Fruit fly (Drosophila melanogaster): Measurements from ENCODE around the gene Taf4.

The Taf4 gene

DNA sequence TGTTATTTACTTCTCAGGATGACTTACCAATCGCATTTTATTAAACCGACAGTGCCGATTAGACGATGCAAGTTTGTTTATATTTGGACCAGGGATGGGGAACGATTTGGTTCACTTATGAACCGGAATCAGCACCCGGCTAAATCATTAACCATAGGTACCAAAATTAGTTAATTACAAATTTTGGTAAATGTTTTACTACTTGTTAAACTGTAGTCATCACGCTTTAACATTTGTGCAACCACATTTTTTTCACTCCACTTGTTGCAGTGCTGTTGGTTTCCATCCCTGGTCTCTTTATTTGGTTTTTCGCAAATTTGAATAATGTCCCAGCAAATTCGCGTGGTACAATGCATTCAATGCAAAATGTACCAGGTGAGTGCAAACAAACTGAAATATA is 7.5 kb upstream of the Taf4 start, which contains the start of the genes IntS9 and CG43295 (continued):
- peak; percentile 56; the same call in 2 of the 3 replicates for TF ChIP-seq jigr1 (GFP tag; IDR thresholded peaks at IDR 0.05)
- peak; percentile 75 for TF ChIP-seq CG8765 (GFP tag; IDR thresholded peaks at IDR 0.05)
- TF ChIP-seq CG17612 (GFP tag; IDR thresholded peaks at IDR 0.05) = peak; percentile 47; the same call in 1 of the 2 replicates
- no peak for TF ChIP-seq mirr (GFP tag; optimal IDR thresholded peaks at IDR 0.05)
- TF ChIP-seq lov (optimal IDR thresholded peaks at IDR 0.05) = no peak
- peak; percentile 74; the same call in 1 of the 3 replicates for TF ChIP-seq lov (GFP tag; IDR thresholded peaks at IDR 0.05)
- no peak for TF ChIP-seq CG6175 (GFP tag; IDR thresholded peaks at IDR 0.05)
- TF ChIP-seq so (GFP tag; IDR thresholded peaks at IDR 0.05) = peak; percentile 69; the same call in 2 of the 3 replicates
- TF ChIP-seq lbe (GFP tag; optimal IDR thresholded peaks at IDR 0.05) = peak; percentile 77
- peak; percentile 68 for TF ChIP-seq Oli (tag; optimal IDR thresholded peaks at IDR 0.05)
- peak; percentile 72 for TF ChIP-seq CG5953 (GFP tag; IDR thresholded peaks at IDR 0.05)
- TF ChIP-seq CG4404 (GFP tag; IDR thresholded peaks at IDR 0.05) = peak; percentile 77
- peak; percentile 39 for TF ChIP-seq CG10274 (GFP tag; optimal IDR thresholded peaks at IDR 0.05)
- peak; percentile 74 for TF ChIP-seq dm (GFP tag; optimal IDR thresholded peaks at IDR 0.05)
- TF ChIP-seq CG4707 (GFP tag; optimal IDR thresholded peaks at IDR 0.05) = no peak
- no peak; the same call in 2 of the 3 replicates for TF ChIP-seq Doc3 (GFP tag; IDR thresholded peaks at IDR 0.05; ENCODE audit: partially characterized antibody)
- no peak for TF ChIP-seq Fer2 (tag; optimal IDR thresholded peaks at IDR 0.05)
- TF ChIP-seq CG6272 (GFP tag; IDR thresholded peaks at IDR 0.05) = peak; percentile 77
- no peak for TF ChIP-seq insv (GFP tag; optimal IDR thresholded peaks at IDR 0.05)
- peak; percentile 79 for TF ChIP-seq B-H1 (GFP tag; IDR thresholded peaks at IDR 0.05)
- TF ChIP-seq Ets65A (GFP tag) = peak; percentile 99
- peak; percentile 75 for TF ChIP-seq CG3065 (GFP tag; optimal IDR thresholded peaks at IDR 0.05)
- TF ChIP-seq ttk (GFP tag; IDR thresholded peaks at IDR 0.05) = peak; percentile 77
- no peak for TF ChIP-seq bbx (GFP tag; IDR thresholded peaks at IDR 0.05; ENCODE audit: partially characterized antibody)
- TF ChIP-seq CG16863 (GFP tag; optimal IDR thresholded peaks at IDR 0.05) = peak; percentile 87
- TF ChIP-seq CG7786 (GFP tag; optimal IDR thresholded peaks at IDR 0.05) = peak; percentile 85
- TF ChIP-seq gsb-n (tag; optimal IDR thresholded peaks at IDR 0.05) = no peak
- peak; percentile 39 for TF ChIP-seq CG12299 (tag; optimal IDR thresholded peaks at IDR 0.05)
- TF ChIP-seq CrebB (tag; optimal IDR thresholded peaks at IDR 0.05) = peak; percentile 64
- no peak for TF ChIP-seq tna (GFP tag; IDR thresholded peaks at IDR 0.05; ENCODE audit: partially characterized antibody)
- TF ChIP-seq MTF-1 (GFP tag; optimal IDR thresholded peaks at IDR 0.05; ENCODE audit: borderline replicate concordance) = no peak
- peak; percentile 19 for TF ChIP-seq CG6683 (GFP tag; optimal IDR thresholded peaks at IDR 0.05)
- TF ChIP-seq CG18599 (GFP tag; optimal IDR thresholded peaks at IDR 0.05) = peak; percentile 84
- peak; percentile 72 for TF ChIP-seq peb (GFP tag; IDR thresholded peaks at IDR 0.05)
- TF ChIP-seq Hr3 (GFP tag; optimal IDR thresholded peaks at IDR 0.05) = peak; percentile 83
- TF ChIP-seq CG10543 (GFP tag; optimal IDR thresholded peaks at IDR 0.05) = no peak
- TF ChIP-seq aop (GFP tag; IDR thresholded peaks at IDR 0.05) = no peak
- TF ChIP-seq sob (GFP tag; IDR thresholded peaks at IDR 0.05) = peak; percentile 78
- peak; percentile 72 for TF ChIP-seq bcd (GFP tag; optimal IDR thresholded peaks at IDR 0.05)
- TF ChIP-seq dmrt11E (tag; optimal IDR thresholded peaks at IDR 0.05) = peak; percentile 82
- TF ChIP-seq nerfin-2 (GFP tag; IDR thresholded peaks at IDR 0.05; ENCODE audit: partially characterized antibody) = no peak
- no peak for TF ChIP-seq abd-A (tag; optimal IDR thresholded peaks at IDR 0.05)
- no peak for TF ChIP-seq hkb (optimal IDR thresholded peaks at IDR 0.05)
- TF ChIP-seq hkb (GFP tag; IDR thresholded peaks at IDR 0.05) = peak; percentile 89
- TF ChIP-seq Doc2 (GFP tag; IDR thresholded peaks at IDR 0.05) = no peak
- TF ChIP-seq Myb (GFP tag; optimal IDR thresholded peaks at IDR 0.05) = peak; percentile 70
- TF ChIP-seq wek (GFP tag; optimal IDR thresholded peaks at IDR 0.05) = peak; percentile 32
- peak; percentile 99 for TF ChIP-seq CG15514 (GFP tag; optimal IDR thresholded peaks at IDR 0.05)
- peak; percentile 85 for TF ChIP-seq CG4820 (GFP tag; optimal IDR thresholded peaks at IDR 0.05)
- peak; percentile 63 for TF ChIP-seq CG33557 (GFP tag; optimal IDR thresholded peaks at IDR 0.05)
- TF ChIP-seq Rx (GFP tag; IDR thresholded peaks at IDR 0.05) = peak; percentile 82

Data from whole organism, embryonic.